Worm (Caenorhabditis elegans) whole organism, mixed stage, embryonic: ENCODE data around the gene tebp-1.
A peak's percentile ranks its signal among the peaks of the same experiment; 100 is the strongest.

ENCODE experiments used
- blmp-1 ChIP-seq: fragments of 150-350 bp; optimal IDR thresholded peaks from 2 replicates; lab custom pipeline; 2014; ENCODE audit warnings: missing biosample characterization, missing genetic modification characterization
- ces-1 ChIP-seq: fragments of 150-350 bp; optimal IDR thresholded peaks from 2 replicates; lab custom pipeline; 2014; ENCODE audit warnings: missing biosample characterization, missing genetic modification reagents, missing genetic modification characterization
- mab-5 ChIP-seq: fragments of 150-350 bp; optimal IDR thresholded peaks from 2 replicates; lab custom pipeline; 2014; ENCODE audit warnings: missing biosample characterization, missing genetic modification characterization
- mep-1 ChIP-seq: fragments of 150-350 bp; optimal IDR thresholded peaks from 2 replicates; lab custom pipeline; 2017; ENCODE audit warnings: missing biosample characterization, missing genetic modification reagents, missing genetic modification characterization, inconsistent platforms
- mls-2 ChIP-seq: sonication (generic microtip); optimal IDR thresholded peaks from 2 replicates; lab custom pipeline; 2016; ENCODE audit warnings: mild to moderate bottlenecking, missing genetic modification characterization, moderate library complexity, missing compliant biosample characterization
- nhr-12 ChIP-seq: fragments of 150-350 bp; optimal IDR thresholded peaks from 2 replicates; lab custom pipeline; 2014; ENCODE audit warnings: missing biosample characterization, missing genetic modification characterization
- nhr-237 ChIP-seq: fragments of 150-350 bp; optimal IDR thresholded peaks from 2 replicates; lab custom pipeline; 2014; ENCODE audit warnings: missing biosample characterization, missing genetic modification characterization
- nhr-28 ChIP-seq: fragments of 150-350 bp; optimal IDR thresholded peaks from 2 replicates; lab custom pipeline; 2014; ENCODE audit warnings: missing biosample characterization, missing genetic modification characterization
- nhr-76 ChIP-seq: sonication (generic microtip); optimal IDR thresholded peaks from 2 replicates; lab custom pipeline; 2017; ENCODE audit warnings: missing biosample characterization, missing genetic modification characterization
- pha-4 ChIP-seq: fragments of 150-350 bp; optimal IDR thresholded peaks from 2 replicates; lab custom pipeline; 2018; ENCODE audit warnings: missing biosample characterization, missing genetic modification reagents, missing genetic modification characterization
- tbx-8 ChIP-seq: fragments of 200-800 bp; sonication (Bioruptor generic); optimal IDR thresholded peaks from 2 replicates; lab custom pipeline; 2018; ENCODE audit warnings: mild to moderate bottlenecking, missing genetic modification characterization, moderate library complexity, missing compliant biosample characterization
- unc-39 ChIP-seq: fragments of 150-350 bp; optimal IDR thresholded peaks from 2 replicates; lab custom pipeline; 2014; ENCODE audit warnings: missing biosample characterization, missing genetic modification characterization
- unc-62 ChIP-seq: fragments of 150-350 bp; optimal IDR thresholded peaks from 2 replicates; lab custom pipeline; 2014; ENCODE audit warnings: missing biosample characterization, missing genetic modification reagents, missing genetic modification characterization
- ztf-11 ChIP-seq: fragments of 150-350 bp; optimal IDR thresholded peaks from 2 replicates; lab custom pipeline; 2014; ENCODE audit warnings: missing biosample characterization, missing genetic modification characterization

DNA sequence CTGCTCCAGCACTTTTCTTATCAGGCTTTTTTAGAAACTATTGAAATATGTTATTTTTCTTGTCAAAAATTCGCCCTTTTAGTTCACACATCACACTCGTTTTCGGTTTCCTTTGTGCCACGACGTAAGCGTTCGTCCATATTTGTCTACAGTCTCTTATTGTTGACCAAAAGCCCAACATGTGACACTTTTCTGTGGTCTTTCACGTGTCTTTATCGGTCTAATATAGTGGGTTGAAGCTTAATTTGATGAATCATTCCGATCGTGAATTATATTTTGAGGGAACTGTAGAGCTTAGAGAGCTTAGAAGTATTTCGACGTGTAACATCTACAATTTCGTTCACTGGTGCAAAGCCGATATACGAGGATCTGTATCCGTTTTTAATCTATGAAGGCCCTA, 42.4 kb downstream of the tebp-1 start:
- TF ChIP-seq ztf-11 (no peak), nhr-76 (no peak), nhr-237 (no peak), nhr-28 (tag; lab: Kevin White, UChicago) (no peak), unc-62 (no peak), pha-4 (tag; lab: Kevin White, UChicago) (peak; percentile 31), blmp-1 (tag; lab: Kevin White, UChicago) (no peak), mls-2 (tag; lab: Kevin White, UChicago) (no peak), ces-1 (GFP tag; lab: Kevin White, UChicago) (no peak), nhr-12 (no peak), tbx-8 (no peak), mep-1 (tag; lab: Kevin White, UChicago) (no peak), unc-39 (tag; lab: Kevin White, UChicago) (no peak), mab-5 (tag; lab: Kevin White, UChicago) (no peak)
